2 worm cellular contexts compared by ENCODE assay signal in the genomic region with DNA sequence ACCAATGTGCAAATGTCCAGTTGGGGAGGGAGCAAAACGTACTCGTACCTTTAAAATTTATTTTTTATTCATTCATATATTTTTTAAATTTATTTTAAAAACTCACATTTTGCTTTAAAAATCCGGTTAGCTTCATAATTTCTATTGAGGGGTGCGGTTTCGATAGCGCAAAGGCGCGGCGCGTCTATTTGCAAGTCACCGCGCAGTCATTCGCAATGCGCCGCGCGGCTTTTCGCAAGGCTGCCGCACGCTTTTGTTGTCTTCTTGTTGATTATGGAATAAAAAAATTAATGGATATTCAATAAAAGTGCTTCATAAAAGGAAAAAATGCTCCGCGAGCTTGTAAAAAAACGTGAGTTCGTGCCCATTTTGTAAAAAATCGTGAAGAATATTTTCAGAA.
A peak's percentile ranks its signal among the peaks of the same experiment; 100 is the strongest.
TF ChIP-seq lines count a peak whose summit lies in the region.

A gene (minus strand): TSS at position 190 of the 400 bp plus-strand sequence.
A gene (plus strand): TSS at position 282 of the 400 bp plus-strand sequence.

TF ChIP-seq in whole organism, L4 larva, 104 proteins besides CTCF, POLR2A, EP300 and RAD21 (continued from another document):
- no peak for TF ChIP-seq snpc-4 (tag; optimal IDR thresholded peaks at IDR 0.05; lab: Kevin White, UChicago)
- TF ChIP-seq ceh-82 (tag; optimal IDR thresholded peaks at IDR 0.05; lab: Kevin White, UChicago), result no peak
- no peak for TF ChIP-seq ceh-28 (tag; optimal IDR thresholded peaks at IDR 0.05; lab: Kevin White, UChicago)
- TF ChIP-seq unc-130 (GFP tag; optimal IDR thresholded peaks at IDR 0.05; lab: Kevin White, UChicago), result peak; percentile 97
- TF ChIP-seq nhr-10 (tag; optimal IDR thresholded peaks at IDR 0.05; lab: Kevin White, UChicago), result peak; percentile 43
- peak; percentile 69 for TF ChIP-seq nhr-25 (tag; optimal IDR thresholded peaks at IDR 0.05; lab: Kevin White, UChicago; ENCODE audit: borderline replicate concordance, insufficient read depth)
- peak; percentile 43 to 89 for TF ChIP-seq daf-16 (GFP tag; optimal IDR thresholded peaks at IDR 0.05; lab: Kevin White, UChicago)
- TF ChIP-seq daf-16 (tag; optimal IDR thresholded peaks at IDR 0.05; lab: Kevin White, UChicago), result peak; percentile 79
- TF ChIP-seq lin-29 (GFP tag; IDR thresholded peaks at IDR 0.05; lab: Robert Waterston, UW), result peak; percentile 75
- TF ChIP-seq nhr-77 (tag; optimal IDR thresholded peaks at IDR 0.05; lab: Kevin White, UChicago), result peak; percentile 74
- peak; percentile 71 for TF ChIP-seq hlh-30 (tag; optimal IDR thresholded peaks at IDR 0.05; lab: Kevin White, UChicago; ENCODE audit: insufficient read depth)
- TF ChIP-seq fos-1 (tag; optimal IDR thresholded peaks at IDR 0.05; lab: Kevin White, UChicago), result no peak
- TF ChIP-seq ceh-44 (GFP tag; IDR thresholded peaks at IDR 0.05; lab: Robert Waterston, UW), result peak; percentile 89
- peak; percentile 75 for TF ChIP-seq snpc-1.2 (GFP tag; IDR thresholded peaks at IDR 0.05; lab: Robert Waterston, UW)
- peak; percentile 81 for TF ChIP-seq spr-3 (GFP tag; optimal IDR thresholded peaks at IDR 0.05; lab: Kevin White, UChicago)
- TF ChIP-seq madf-5 (GFP tag; IDR thresholded peaks at IDR 0.05; lab: Robert Waterston, UW), result no peak
- TF ChIP-seq tra-1 (GFP tag; IDR thresholded peaks at IDR 0.05; lab: Robert Waterston, UW), result peak; percentile 74; the same call in 1 of the 2 replicates
- peak; percentile 87 for TF ChIP-seq dmd-9 (GFP tag; IDR thresholded peaks at IDR 0.05; lab: Robert Waterston, UW)
- TF ChIP-seq madf-9 (GFP tag; conservative IDR thresholded peaks at IDR 0.05; lab: Robert Waterston, UW), result peak; percentile 76; the same call in 1 of the 2 replicates
- TF ChIP-seq hif-1 (tag; optimal IDR thresholded peaks at IDR 0.05; lab: Kevin White, UChicago), result peak; percentile 1 to 92
- TF ChIP-seq F49E8.2 (tag; optimal IDR thresholded peaks at IDR 0.05; lab: Kevin White, UChicago; ENCODE audit: borderline replicate concordance), result peak; percentile 55
- TF ChIP-seq T26A8.4 (GFP tag; IDR thresholded peaks at IDR 0.05; lab: Robert Waterston, UW), result peak; percentile 90
- no peak for TF ChIP-seq daf-19 (GFP tag; conservative IDR thresholded peaks at IDR 0.05; lab: Robert Waterston, UW)
- peak; percentile 87 for TF ChIP-seq nhr-6 (tag; optimal IDR thresholded peaks at IDR 0.05; lab: Kevin White, UChicago)
- TF ChIP-seq lin-13 (GFP tag; optimal IDR thresholded peaks at IDR 0.05; lab: Kevin White, UChicago), result peak; percentile 92
- no peak for TF ChIP-seq daf-8 (GFP tag; IDR thresholded peaks at IDR 0.05; lab: Robert Waterston, UW)
- TF ChIP-seq lir-3 (tag; optimal IDR thresholded peaks at IDR 0.05; lab: Kevin White, UChicago), result peak; percentile 48
- peak; percentile 98 for TF ChIP-seq mep-1 (tag; optimal IDR thresholded peaks at IDR 0.05; lab: Kevin White, UChicago)
- peak; percentile 76 for TF ChIP-seq zfp-2 (tag; optimal IDR thresholded peaks at IDR 0.05; lab: Kevin White, UChicago)
- TF ChIP-seq Y5F2A.4 (GFP tag; optimal IDR thresholded peaks at IDR 0.05; lab: Kevin White, UChicago), result no peak
- no peak for TF ChIP-seq saeg-2 (GFP tag; IDR thresholded peaks at IDR 0.05; lab: Robert Waterston, UW)
- no peak for TF ChIP-seq T20F7.1 (GFP tag; optimal IDR thresholded peaks at IDR 0.05; lab: Kevin White, UChicago)
- TF ChIP-seq zip-11 (GFP tag; IDR thresholded peaks at IDR 0.05; lab: Robert Waterston, UW), result no peak
- no peak for TF ChIP-seq egl-27 (tag; optimal IDR thresholded peaks at IDR 0.05; lab: Kevin White, UChicago)
- peak; percentile 63 for TF ChIP-seq nhr-28 (tag; optimal IDR thresholded peaks at IDR 0.05; lab: Kevin White, UChicago)
- TF ChIP-seq nhr-11 (tag; optimal IDR thresholded peaks at IDR 0.05; lab: Kevin White, UChicago), result no peak
- TF ChIP-seq pqm-1 (tag; optimal IDR thresholded peaks at IDR 0.05; lab: Kevin White, UChicago), result peak; percentile 54
- TF ChIP-seq skn-1 (tag; optimal IDR thresholded peaks at IDR 0.05; lab: Kevin White, UChicago), result no peak
- TF ChIP-seq fkh-10 (GFP tag; optimal IDR thresholded peaks at IDR 0.05; lab: Kevin White, UChicago), result peak; percentile 43
- no peak for TF ChIP-seq unc-39 (tag; optimal IDR thresholded peaks at IDR 0.05; lab: Kevin White, UChicago)
- peak; percentile 90 for TF ChIP-seq spr-1 (tag; optimal IDR thresholded peaks at IDR 0.05; lab: Kevin White, UChicago)
- peak; percentile 17 for TF ChIP-seq ceh-32 (tag; optimal IDR thresholded peaks at IDR 0.05; lab: Kevin White, UChicago; ENCODE audit: poor library complexity)
- TF ChIP-seq F44E2.7 (GFP tag; IDR thresholded peaks at IDR 0.05; lab: Robert Waterston, UW), result peak; percentile 84; the same call in 1 of the 2 replicates
- TF ChIP-seq R02D3.7 (tag; optimal IDR thresholded peaks at IDR 0.05; lab: Kevin White, UChicago), result peak; percentile 55
- no peak for TF ChIP-seq unc-62 (GFP tag; optimal IDR thresholded peaks at IDR 0.05 in 1 of 2; lab: Kevin White, UChicago)
- TF ChIP-seq unc-62 (tag; optimal IDR thresholded peaks at IDR 0.05; lab: Kevin White, UChicago), result no peak
- peak; percentile 81; the same call in 1 of the 2 replicates for TF ChIP-seq Y75B8A.6 (GFP tag; IDR thresholded peaks at IDR 0.05; lab: Robert Waterston, UW)
- TF ChIP-seq Y105C5A.15 (GFP tag; IDR thresholded peaks at IDR 0.05; lab: Robert Waterston, UW), result peak; percentile 89
- peak; percentile 53 for TF ChIP-seq ces-1 (GFP tag; optimal IDR thresholded peaks at IDR 0.05; lab: Kevin White, UChicago)
- TF ChIP-seq duxl-1 (tag; optimal IDR thresholded peaks at IDR 0.05; lab: Kevin White, UChicago; ENCODE audit: poor library complexity), result peak; percentile 94
- no peak for TF ChIP-seq cey-2 (tag; optimal IDR thresholded peaks at IDR 0.05; lab: Kevin White, UChicago; ENCODE audit: borderline replicate concordance, insufficient read depth)

TF ChIP-seq in whole organism, late embryonic, 69 proteins besides CTCF, POLR2A, EP300 and RAD21 (continued from another document):
- TF ChIP-seq unc-3 (GFP tag; conservative IDR thresholded peaks at IDR 0.05; lab: Robert Waterston, UW) (peak; percentile 93), unc-3 (tag; optimal IDR thresholded peaks at IDR 0.05; lab: Kevin White, UChicago) (peak; percentile 97), hlh-8 (tag; optimal IDR thresholded peaks at IDR 0.05; lab: Kevin White, UChicago) (peak; percentile 99), ceh-31 (tag; optimal IDR thresholded peaks at IDR 0.05; lab: Kevin White, UChicago) (peak; percentile 100), ceh-45 (GFP tag; IDR thresholded peaks at IDR 0.05; lab: Robert Waterston, UW) (peak; percentile 98), hlh-15 (tag; optimal IDR thresholded peaks at IDR 0.05; lab: Kevin White, UChicago) (peak; percentile 99), pag-3 (tag; optimal IDR thresholded peaks at IDR 0.05; lab: Kevin White, UChicago; ENCODE audit: borderline replicate concordance) (peak; percentile 95), eyg-1 (tag; optimal IDR thresholded peaks at IDR 0.05; lab: Kevin White, UChicago) (peak; percentile 98), ttx-3 (tag; optimal IDR thresholded peaks at IDR 0.05; lab: Kevin White, UChicago) (peak; percentile 98), ref-2 (tag; optimal IDR thresholded peaks at IDR 0.05; lab: Kevin White, UChicago) (peak; percentile 99), nhr-232 (tag; optimal IDR thresholded peaks at IDR 0.05; lab: Kevin White, UChicago) (peak; percentile 83), elt-2 (tag; optimal IDR thresholded peaks at IDR 0.05; lab: Kevin White, UChicago) (peak; percentile 100)
